Worm (Caenorhabditis elegans) whole organism, L4 larva: ENCODE measurements around the gene CC8.3.
A peak's percentile ranks its signal among the peaks of the same experiment; 100 is the strongest.

Source experiments
- Y75B8A.6 ChIP-seq: fragments of 200-800 bp; sonication (Bioruptor generic); IDR thresholded peaks from 2 replicates; pipeline ENCODE4 v1.3.6; 2022; ENCODE audit warnings: missing genetic modification reagents, missing genetic modification characterization, missing compliant biosample characterization
- ZK337.2 ChIP-seq: fragments of 200-800 bp; sonication (Bioruptor generic); IDR thresholded peaks from 2 replicates; pipeline ENCODE4 v1.3.6; 2022; ENCODE audit warnings: missing genetic modification reagents, missing genetic modification characterization, missing compliant biosample characterization
- aha-1 ChIP-seq: fragments of 150-350 bp; peaks from one replicate; lab custom pipeline; 2014; ENCODE audit warnings: missing biosample characterization, missing genetic modification characterization
- attf-4 ChIP-seq: sonication (generic microtip); optimal IDR thresholded peaks from 3 replicates; lab custom pipeline; 2017; ENCODE audit warnings: missing biosample characterization, missing genetic modification characterization
- daf-12 ChIP-seq: fragments of 150-350 bp; optimal IDR thresholded peaks from 2 replicates; lab custom pipeline; 2014; ENCODE audit warnings: missing biosample characterization, missing genetic modification reagents, missing genetic modification characterization
- dmd-8 ChIP-seq: fragments of 200-800 bp; sonication (Bioruptor generic); IDR thresholded peaks from 2 replicates; pipeline ENCODE4 v1.3.6; 2022; ENCODE audit warnings: missing genetic modification characterization, missing compliant biosample characterization
- dmd-9 ChIP-seq: fragments of 200-800 bp; sonication (Bioruptor generic); IDR thresholded peaks from 2 replicates; pipeline ENCODE4 v1.3.6; 2022; ENCODE audit warnings: missing genetic modification reagents, missing genetic modification characterization, missing compliant biosample characterization
- dpl-1 ChIP-seq: fragments of 150-350 bp; optimal IDR thresholded peaks from 2 replicates; lab custom pipeline; 2014; ENCODE audit warnings: missing biosample characterization, missing genetic modification reagents, missing genetic modification characterization
- fkh-10 ChIP-seq: fragments of 150-350 bp; optimal IDR thresholded peaks from 2 replicates; lab custom pipeline; 2014; ENCODE audit warnings: missing biosample characterization, missing genetic modification reagents, missing genetic modification characterization
- hmg-1.1 ChIP-seq: fragments of 200-800 bp; sonication (Bioruptor generic); IDR thresholded peaks from 2 replicates; pipeline ENCODE4 v1.3.6; 2022; ENCODE audit warnings: missing genetic modification reagents, missing genetic modification characterization, missing compliant biosample characterization
- lin-15B ChIP-seq: fragments of 150-350 bp; sonication (generic microtip); optimal IDR thresholded peaks from 3 replicates; lab custom pipeline; 2014; ENCODE audit warnings: missing biosample characterization, missing genetic modification characterization
- lin-38 ChIP-seq: fragments of 200-800 bp; sonication (Bioruptor generic); IDR thresholded peaks from 2 replicates; pipeline ENCODE4 v1.3.6; 2022; ENCODE audit warnings: missing genetic modification reagents, missing genetic modification characterization, missing compliant biosample characterization
- nhr-25 ChIP-seq: sonication (generic microtip); optimal IDR thresholded peaks from 2 replicates; lab custom pipeline; 2017; ENCODE audit warnings: missing genetic modification characterization, mild to moderate bottlenecking, missing compliant biosample characterization, antibody characterized with exemption, moderate library complexity, borderline replicate concordance; ENCODE audit not compliant: insufficient read depth
- nhr-28 ChIP-seq: fragments of 150-350 bp; optimal IDR thresholded peaks from 2 replicates; lab custom pipeline; 2014; ENCODE audit warnings: missing biosample characterization, missing genetic modification characterization
- nhr-41 ChIP-seq: fragments of 200-800 bp; sonication (Bioruptor generic); IDR thresholded peaks from 2 replicates; pipeline ENCODE4 v1.3.6; 2022; ENCODE audit warnings: missing genetic modification reagents, missing genetic modification characterization, missing compliant biosample characterization
- nhr-48 ChIP-seq: sonication (generic microtip); optimal IDR thresholded peaks from 2 replicates; lab custom pipeline; 2016; ENCODE audit warnings: mild to moderate bottlenecking, missing genetic modification characterization, missing compliant biosample characterization
- nhr-6 ChIP-seq: fragments of 150-350 bp; optimal IDR thresholded peaks from 2 replicates; lab custom pipeline; 2014; ENCODE audit warnings: missing biosample characterization, missing genetic modification characterization
- set-16 ChIP-seq: fragments of 200-800 bp; sonication (Bioruptor generic); IDR thresholded peaks from 2 replicates; pipeline ENCODE4 v1.3.6; 2022; ENCODE audit warnings: missing genetic modification reagents, missing genetic modification characterization, missing compliant biosample characterization
- unc-62 ChIP-seq, 3 experiments: fragments of 150-350 bp in 1 of 3; sonication (generic microtip); optimal IDR thresholded peaks in 2 of 3; peaks in 1 of 3; 1 replicate in 1 of 3; 2 replicates in 2 of 3; lab custom pipeline; 2014 to 2017; ENCODE audit warnings: missing biosample characterization in 3 of 3, missing genetic modification characterization in 3 of 3, missing genetic modification reagents in 3 of 3, missing genotype in 1 of 3
- vab-7 ChIP-seq: fragments of 200-800 bp; sonication (Bioruptor generic); IDR thresholded peaks from 2 replicates; pipeline ENCODE4 v1.3.6; 2022; ENCODE audit warnings: missing genetic modification reagents, missing genetic modification characterization, missing compliant biosample characterization
- zip-11 ChIP-seq: fragments of 200-800 bp; sonication (Bioruptor generic); IDR thresholded peaks from 2 replicates; pipeline ENCODE4 v1.3.6; 2022; ENCODE audit warnings: missing genetic modification characterization, missing compliant biosample characterization

The CC8.3 gene

ce11 chrIV:3599126-3599525 lies 43.0 kb downstream of the CC8.3 start, which contains the start of gene Y37E11B.6:
Gene Y37E11B.6 (minus strand): TSS chrIV:3599306.
- TF ChIP-seq ZK337.2 (GFP tag; lab: Robert Waterston, UW) = no peak
- peak; percentile 79 for TF ChIP-seq lin-38

ce11 chrIV:3598452-3598851 lies 43.6 kb downstream of the CC8.3 start, which contains the start of gene Y37E11B.5:
Gene Y37E11B.5 (minus strand): TSS chrIV:3598552.
- TF ChIP-seq zip-11 (GFP tag; lab: Robert Waterston, UW) (no peak), fkh-10 (GFP tag; lab: Kevin White, UChicago) (no peak), hmg-1.1 (GFP tag; lab: Robert Waterston, UW) (no peak), set-16 (GFP tag; lab: Robert Waterston, UW) (no peak), daf-12 (no peak), nhr-41 (no peak), dpl-1 (GFP tag; lab: Kevin White, UChicago) (no peak), lin-15B (tag; lab: Kevin White, UChicago) (no peak), nhr-6 (tag; lab: Kevin White, UChicago) (no peak), dmd-8 (GFP tag; lab: Robert Waterston, UW) (no peak), aha-1 (tag; lab: Kevin White, UChicago) (no peak), Y75B8A.6 (no peak), dmd-9 (GFP tag; lab: Robert Waterston, UW) (no peak), nhr-48 (no peak), vab-7 (GFP tag; lab: Robert Waterston, UW) (no peak)
- TF ChIP-seq, all 104 proteins: peak for 0

ce11 chrIV:3597356-3597755 lies 44.7 kb downstream of the CC8.3 start:
- no peak for TF ChIP-seq nhr-28 (tag; lab: Kevin White, UChicago)
- no peak for TF ChIP-seq nhr-25
- TF ChIP-seq unc-62 (GFP tag; optimal IDR thresholded peaks at IDR 0.05 in 1 of 2; lab: Kevin White, UChicago) = peak in 1 of 2 experiments; percentile 97
- TF ChIP-seq unc-62 (tag; optimal IDR thresholded peaks at IDR 0.05; lab: Kevin White, UChicago) = no peak

- peak; percentile 12 for TF ChIP-seq aha-1 (tag; lab: Kevin White, UChicago)
- TF ChIP-seq attf-4 (tag; lab: Kevin White, UChicago) = no peak
Observed at ce11 chrIV:3593513-3593912, 48.6 kb downstream of the CC8.3 start, which contains the start of gene taf-2. Gene taf-2 (minus strand): TSS chrIV:3593613.
